Fruit fly (Drosophila melanogaster): Measurements from ENCODE around the gene CG31528.
A peak's percentile ranks its signal among the peaks of the same experiment; 100 is the strongest.

Gene CG31528

dm6 chr3R:4402884-4403705, 13.1 kb upstream of the CG31528 start, which contains the start of gene lost (continued):
- TF ChIP-seq sd (tag; optimal IDR thresholded peaks at IDR 0.05) = no peak
- peak; percentile 2 for TF ChIP-seq oc (tag; optimal IDR thresholded peaks at IDR 0.05)
- peak; percentile 80 for TF ChIP-seq CG12659 (GFP tag; optimal IDR thresholded peaks at IDR 0.05)
- peak; percentile 64 for TF ChIP-seq CG17829 (tag; optimal IDR thresholded peaks at IDR 0.05)
- peak; percentile 17 for TF ChIP-seq exex (tag; optimal IDR thresholded peaks at IDR 0.05)
- no peak for TF ChIP-seq CG2875 (GFP tag; optimal IDR thresholded peaks at IDR 0.05)
- TF ChIP-seq Ravus (GFP tag; IDR thresholded peaks at IDR 0.05) = no peak
- no peak for TF ChIP-seq fd102C (GFP tag; optimal IDR thresholded peaks at IDR 0.05)
- peak; percentile 59 for TF ChIP-seq CG1024 (GFP tag; IDR thresholded peaks at IDR 0.05)
- peak; percentile 43 for TF ChIP-seq Adf1 (GFP tag; IDR thresholded peaks at IDR 0.05)
- TF ChIP-seq CG34422 (GFP tag; IDR thresholded peaks at IDR 0.05) = peak; percentile 52; the same call in 2 of the 3 replicates
- TF ChIP-seq HmgZ (tag; optimal IDR thresholded peaks at IDR 0.05) = peak; percentile 70
- no peak for TF ChIP-seq Optix (GFP tag; IDR thresholded peaks at IDR 0.05)
- peak; percentile 34 for TF ChIP-seq CG34376 (GFP tag; optimal IDR thresholded peaks at IDR 0.05)
- peak; percentile 96 for TF ChIP-seq HLH4C (GFP tag; IDR thresholded peaks at IDR 0.05; ENCODE audit: partially characterized antibody)
- TF ChIP-seq CG9215 (GFP tag; IDR thresholded peaks at IDR 0.05) = no peak
- TF ChIP-seq pum (GFP tag; optimal IDR thresholded peaks at IDR 0.05) = no peak
- no peak for TF ChIP-seq Aef1 (GFP tag; IDR thresholded peaks at IDR 0.05)
- peak; percentile 97 for TF ChIP-seq CG7963 (GFP tag; IDR thresholded peaks at IDR 0.05; ENCODE audit: partially characterized antibody)
- TF ChIP-seq Dip3 (GFP tag; optimal IDR thresholded peaks at IDR 0.05) = no peak
- peak; percentile 99 for TF ChIP-seq amos (GFP tag; IDR thresholded peaks at IDR 0.05; ENCODE audit: partially characterized antibody)
- peak; percentile 70 for TF ChIP-seq Lhr (GFP tag; optimal IDR thresholded peaks at IDR 0.05)
- peak; percentile 69 for TF ChIP-seq CG32532 (GFP tag; IDR thresholded peaks at IDR 0.05)
- no peak for TF ChIP-seq CG11398 (GFP tag; optimal IDR thresholded peaks at IDR 0.05)
- no peak for TF ChIP-seq bowl (GFP tag; IDR thresholded peaks at IDR 0.05)
- no peak for TF ChIP-seq CG11504 (tag; optimal IDR thresholded peaks at IDR 0.05)
- TF ChIP-seq Atf3 (GFP tag; optimal IDR thresholded peaks at IDR 0.05) = no peak
- peak; percentile 29 for TF ChIP-seq sqz (GFP tag; optimal IDR thresholded peaks at IDR 0.05)
- TF ChIP-seq ind (GFP tag; optimal IDR thresholded peaks at IDR 0.05) = no peak
- TF ChIP-seq crp (GFP tag; optimal IDR thresholded peaks at IDR 0.05) = no peak
- TF ChIP-seq CrebB (tag; optimal IDR thresholded peaks at IDR 0.05) = peak; percentile 21
- TF ChIP-seq seq (GFP tag; IDR thresholded peaks at IDR 0.05) = no peak
- TF ChIP-seq Dref (GFP tag; IDR thresholded peaks at IDR 0.05) = peak; percentile 94
- peak; percentile 45 for TF ChIP-seq pho (GFP tag; optimal IDR thresholded peaks at IDR 0.05)
- no peak for TF ChIP-seq Antp (GFP tag; optimal IDR thresholded peaks at IDR 0.05)
- TF ChIP-seq en (GFP tag; optimal IDR thresholded peaks at IDR 0.05) = no peak
- peak; percentile 98; the same call in 2 of the 3 replicates for TF ChIP-seq zen2 (GFP tag; IDR thresholded peaks at IDR 0.05; ENCODE audit: partially characterized antibody)
- TF ChIP-seq CG10321 (GFP tag; IDR thresholded peaks at IDR 0.05) = no peak
- no peak for TF ChIP-seq CG10565 (GFP tag; optimal IDR thresholded peaks at IDR 0.05)
- TF ChIP-seq ci (GFP tag; IDR thresholded peaks at IDR 0.05) = peak; percentile 51; the same call in 1 of the 3 replicates
